Worm (Caenorhabditis elegans) whole organism, L3 larva: ENCODE measurements around the gene srx-23.

Experiments
- R02D3.7 ChIP-seq: fragments of 150-350 bp; optimal IDR thresholded peaks from 2 replicates; lab custom pipeline; 2014; ENCODE audit warnings: missing biosample characterization, missing genetic modification characterization
- ZK546.5 ChIP-seq: sonication (generic microtip); optimal IDR thresholded peaks from 2 replicates; lab custom pipeline; 2017; ENCODE audit warnings: missing biosample characterization, missing genetic modification characterization
- aly-2 ChIP-seq: fragments of 150-350 bp; optimal IDR thresholded peaks from 2 replicates; lab custom pipeline; 2014; ENCODE audit warnings: missing biosample characterization, missing genetic modification characterization
- ama-1 ChIP-seq: fragments of 150-350 bp; optimal IDR thresholded peaks from 2 replicates; lab custom pipeline; 2018
- ceh-16 ChIP-seq: sonication (generic microtip); optimal IDR thresholded peaks from 2 replicates; lab custom pipeline; 2017; ENCODE audit warnings: missing biosample characterization, missing genetic modification characterization
- ceh-28 ChIP-seq: fragments of 150-350 bp; optimal IDR thresholded peaks from 2 replicates; lab custom pipeline; 2014; ENCODE audit warnings: missing biosample characterization, missing genetic modification reagents, missing genetic modification characterization
- ceh-82 ChIP-seq: fragments of 150-350 bp; optimal IDR thresholded peaks from 2 replicates; lab custom pipeline; 2014; ENCODE audit warnings: missing biosample characterization, missing genetic modification characterization
- ceh-9 ChIP-seq: sonication (generic microtip); optimal IDR thresholded peaks from 2 replicates; lab custom pipeline; 2018; ENCODE audit warnings: missing biosample characterization, missing genetic modification characterization
- daf-12 ChIP-seq: fragments of 150-350 bp; optimal IDR thresholded peaks from 2 replicates; lab custom pipeline; 2014; ENCODE audit warnings: missing biosample characterization, missing genetic modification reagents, missing genetic modification characterization
- egl-27 ChIP-seq: sonication (generic microtip); optimal IDR thresholded peaks from 4 replicates; lab custom pipeline; 2017; ENCODE audit warnings: missing biosample characterization, missing genetic modification reagents, missing genetic modification characterization
- egl-5 ChIP-seq: fragments of 150-350 bp; optimal IDR thresholded peaks from 2 replicates; lab custom pipeline; 2017; ENCODE audit warnings: missing biosample characterization, missing genetic modification reagents, missing genetic modification characterization, inconsistent platforms
- elt-1 ChIP-seq: fragments of 150-350 bp; optimal IDR thresholded peaks from 2 replicates; lab custom pipeline; 2014; ENCODE audit warnings: missing biosample characterization, missing genetic modification characterization
- elt-2 ChIP-seq: sonication (generic microtip); optimal IDR thresholded peaks from 2 replicates; lab custom pipeline; 2016; ENCODE audit warnings: missing genetic modification reagents, mild to moderate bottlenecking, missing genetic modification characterization, missing compliant biosample characterization
- elt-3 ChIP-seq, 3 experiments: fragments of 150-350 bp in 1 of 3; sonication (generic microtip) in 2 of 3; optimal IDR thresholded peaks; 2 replicates in 2 of 3; 4 replicates in 1 of 3; lab custom pipeline; 2014 to 2017; ENCODE audit warnings: missing biosample characterization in 3 of 3, missing genetic modification characterization in 3 of 3
- eor-1 ChIP-seq, 2 experiments: fragments of 150-350 bp; optimal IDR thresholded peaks; 2 replicates each; lab custom pipeline; 2014 to 2018; ENCODE audit warnings: missing biosample characterization in 2 of 2, missing genetic modification characterization in 2 of 2
- fkh-10 ChIP-seq: sonication (generic microtip); optimal IDR thresholded peaks from 2 replicates; lab custom pipeline; 2017; ENCODE audit warnings: missing biosample characterization, missing genetic modification reagents, missing genetic modification characterization
- fkh-2 ChIP-seq: fragments of 150-350 bp; optimal IDR thresholded peaks from 2 replicates; lab custom pipeline; 2014; ENCODE audit warnings: missing biosample characterization, missing genetic modification reagents, missing genetic modification characterization
- fos-1 ChIP-seq: fragments of 150-350 bp; optimal IDR thresholded peaks from 2 replicates; lab custom pipeline; 2014; ENCODE audit warnings: missing biosample characterization, missing genetic modification characterization
- hmg-11 ChIP-seq: sonication (generic microtip); optimal IDR thresholded peaks from 2 replicates; lab custom pipeline; 2016; ENCODE audit warnings: missing genetic modification characterization, missing compliant biosample characterization
- jun-1 ChIP-seq: fragments of 150-350 bp; optimal IDR thresholded peaks from 2 replicates; lab custom pipeline; 2014; ENCODE audit warnings: missing biosample characterization, missing genetic modification reagents, missing genetic modification characterization
- lin-15B ChIP-seq: fragments of 150-350 bp; optimal IDR thresholded peaks from 2 replicates; lab custom pipeline; 2014; ENCODE audit warnings: missing biosample characterization, missing genetic modification characterization
- lsy-12 ChIP-seq: sonication (generic microtip); optimal IDR thresholded peaks from 2 replicates; lab custom pipeline; 2016; ENCODE audit warnings: mild to moderate bottlenecking, missing genetic modification characterization, missing compliant biosample characterization
- mdl-1 ChIP-seq: fragments of 150-350 bp; optimal IDR thresholded peaks from 2 replicates; lab custom pipeline; 2014; ENCODE audit warnings: missing biosample characterization, missing genetic modification characterization
- mml-1 ChIP-seq: fragments of 150-350 bp; sonication (generic microtip); optimal IDR thresholded peaks from 3 replicates; lab custom pipeline; 2014; ENCODE audit warnings: missing biosample characterization, missing genetic modification characterization
- nfya-1 ChIP-seq: sonication (generic microtip); optimal IDR thresholded peaks from 2 replicates; lab custom pipeline; 2017; ENCODE audit warnings: missing genetic modification characterization, mild to moderate bottlenecking, missing compliant biosample characterization, antibody characterized with exemption, moderate library complexity; ENCODE audit not compliant: insufficient read depth
- nhr-11 ChIP-seq: fragments of 150-350 bp; optimal IDR thresholded peaks from 2 replicates; lab custom pipeline; 2014; ENCODE audit warnings: missing biosample characterization, missing genetic modification characterization
- nhr-12 ChIP-seq: fragments of 150-350 bp; optimal IDR thresholded peaks from 2 replicates; lab custom pipeline; 2014; ENCODE audit warnings: missing biosample characterization, missing genetic modification characterization
- nhr-23 ChIP-seq: fragments of 150-350 bp; optimal IDR thresholded peaks from 2 replicates; lab custom pipeline; 2014; ENCODE audit warnings: missing biosample characterization, missing genetic modification reagents, missing genetic modification characterization
- nhr-237 ChIP-seq: fragments of 150-350 bp; optimal IDR thresholded peaks from 2 replicates; lab custom pipeline; 2014; ENCODE audit warnings: missing biosample characterization, missing genetic modification characterization
- nhr-25 ChIP-seq: sonication (generic microtip); optimal IDR thresholded peaks from 2 replicates; lab custom pipeline; 2017; ENCODE audit warnings: missing biosample characterization, missing genetic modification characterization
- nhr-28 ChIP-seq: fragments of 150-350 bp; optimal IDR thresholded peaks from 2 replicates; lab custom pipeline; 2014; ENCODE audit warnings: missing biosample characterization, missing genetic modification characterization
- nhr-43 ChIP-seq: sonication (generic microtip); optimal IDR thresholded peaks from 2 replicates; lab custom pipeline; 2016; ENCODE audit warnings: mild to moderate bottlenecking, missing genetic modification characterization, missing compliant biosample characterization; ENCODE audit not compliant: poor library complexity, severe bottlenecking
- nhr-67 ChIP-seq: fragments of 150-350 bp; optimal IDR thresholded peaks from 2 replicates; lab custom pipeline; 2014; ENCODE audit warnings: missing biosample characterization, missing genetic modification characterization
- nhr-76 ChIP-seq: fragments of 150-350 bp; sonication (generic microtip); optimal IDR thresholded peaks from 5 replicates; lab custom pipeline; 2014; ENCODE audit warnings: missing biosample characterization, missing genetic modification characterization
- nhr-77 ChIP-seq: fragments of 150-350 bp; optimal IDR thresholded peaks from 2 replicates; lab custom pipeline; 2014; ENCODE audit warnings: missing biosample characterization, missing genetic modification characterization
- pha-4 ChIP-seq: fragments of 150-350 bp; optimal IDR thresholded peaks from 2 replicates; lab custom pipeline; 2014; ENCODE audit warnings: missing biosample characterization, missing genetic modification reagents, missing genetic modification characterization
- pqm-1 ChIP-seq: fragments of 150-350 bp; optimal IDR thresholded peaks from 2 replicates; lab custom pipeline; 2017; ENCODE audit warnings: missing biosample characterization, missing genetic modification characterization, inconsistent platforms
- sea-2 ChIP-seq: fragments of 150-350 bp; sonication (generic microtip); optimal IDR thresholded peaks from 4 replicates; lab custom pipeline; 2014; ENCODE audit warnings: missing biosample characterization, missing genetic modification reagents, missing genetic modification characterization
- skn-1 ChIP-seq: fragments of 150-350 bp; optimal IDR thresholded peaks from 2 replicates; lab custom pipeline; 2014; ENCODE audit warnings: missing biosample characterization, missing genetic modification characterization
- snpc-4 ChIP-seq: fragments of 150-350 bp; optimal IDR thresholded peaks from 2 replicates; lab custom pipeline; 2014; ENCODE audit warnings: missing biosample characterization, missing genetic modification characterization
- tbx-2 ChIP-seq: sonication (generic microtip); optimal IDR thresholded peaks from 2 replicates; lab custom pipeline; 2016; ENCODE audit warnings: mild to moderate bottlenecking, missing genetic modification characterization, missing compliant biosample characterization
- unc-39 ChIP-seq: sonication (generic microtip); optimal IDR thresholded peaks from 4 replicates; lab custom pipeline; 2017; ENCODE audit warnings: missing biosample characterization, missing genetic modification characterization
- unc-62 ChIP-seq: fragments of 150-350 bp; sonication (generic microtip); optimal IDR thresholded peaks from 4 replicates; lab custom pipeline; 2014; ENCODE audit warnings: missing biosample characterization, missing genetic modification reagents, missing genetic modification characterization
- zag-1 ChIP-seq: fragments of 150-350 bp; optimal IDR thresholded peaks from 2 replicates; lab custom pipeline; 2014; ENCODE audit warnings: missing biosample characterization, missing genetic modification characterization
- ztf-11 ChIP-seq: fragments of 150-350 bp; optimal IDR thresholded peaks from 2 replicates; lab custom pipeline; 2014; ENCODE audit warnings: missing biosample characterization, missing genetic modification characterization
- ztf-4 ChIP-seq: fragments of 150-350 bp; optimal IDR thresholded peaks from 2 replicates; lab custom pipeline; 2014; ENCODE audit warnings: missing biosample characterization, missing genetic modification characterization

srx-23 gene

ce11 chrV:712882-713281, 30.8 kb downstream of the srx-23 start, which contains the start of gene cyp-33C11:
Gene cyp-33C11 (minus strand): TSS chrV:712982.
- TF ChIP-seq ceh-28 (tag; lab: Kevin White, UChicago) (no peak), lsy-12 (tag; lab: Kevin White, UChicago) (no peak), elt-2 (tag; lab: Kevin White, UChicago) (no peak), fkh-2 (tag; lab: Kevin White, UChicago) (no peak), lin-15B (tag; lab: Kevin White, UChicago) (no peak), ceh-82 (no peak), hmg-11 (no peak), nhr-23 (tag; lab: Kevin White, UChicago) (no peak), sea-2 (GFP tag; lab: Kevin White, UChicago) (no peak), pqm-1 (no peak), pha-4 (tag; lab: Kevin White, UChicago) (no peak)

- TF ChIP-seq egl-5 (tag; lab: Kevin White, UChicago) (no peak), lsy-12 (tag; lab: Kevin White, UChicago) (no peak), nhr-23 (tag; lab: Kevin White, UChicago) (no peak), jun-1 (tag; lab: Kevin White, UChicago) (no peak), eor-1 (tag; optimal IDR thresholded peaks at IDR 0.05; lab: Kevin White, UChicago) (no peak)
- TF ChIP-seq, all 47 proteins: peak for 0
Observed at ce11 chrV:719731-720130, 37.6 kb downstream of the srx-23 start, which contains the start of gene srbc-40. Gene srbc-40 (minus strand): TSS chrV:719831.

- no peak for TF ChIP-seq nhr-237 (tag; lab: Kevin White, UChicago)
Observed at ce11 chrV:722889-723288, 40.8 kb downstream of the srx-23 start.

- peak; percentile 36 for TF ChIP-seq nhr-28 (tag; lab: Kevin White, UChicago)
- TF ChIP-seq nhr-12 = no peak
- TF ChIP-seq mdl-1 (tag; lab: Kevin White, UChicago) = no peak
- TF ChIP-seq nhr-67 (tag; lab: Kevin White, UChicago) = peak; percentile 14
- no peak for TF ChIP-seq snpc-4 (tag; lab: Kevin White, UChicago)
- TF ChIP-seq nhr-76 (tag; lab: Kevin White, UChicago) = peak; percentile 43
- TF ChIP-seq egl-5 (tag; lab: Kevin White, UChicago) = no peak
- TF ChIP-seq lsy-12 (tag; lab: Kevin White, UChicago) = peak; percentile 49
- no peak for TF ChIP-seq sea-2 (GFP tag; lab: Kevin White, UChicago)
- TF ChIP-seq ztf-11 (tag; lab: Kevin White, UChicago) = no peak
- peak; percentile 68 for TF ChIP-seq nfya-1 (tag; lab: Kevin White, UChicago)
- peak; percentile 97 for TF ChIP-seq nhr-43 (tag; lab: Kevin White, UChicago)
- peak; percentile 99 for TF ChIP-seq ama-1
- peak; percentile 76 for TF ChIP-seq elt-2 (tag; lab: Kevin White, UChicago)
- TF ChIP-seq ceh-16 (tag; lab: Kevin White, UChicago) = no peak
- peak; percentile 51 for TF ChIP-seq nhr-77 (tag; lab: Kevin White, UChicago)
- TF ChIP-seq ZK546.5 (tag; lab: Kevin White, UChicago) = no peak
- peak; percentile 2 for TF ChIP-seq nhr-11 (tag; lab: Kevin White, UChicago)
- TF ChIP-seq pqm-1 = peak; percentile 94
- peak; percentile 24 for TF ChIP-seq R02D3.7 (tag; lab: Kevin White, UChicago)
- TF ChIP-seq fos-1 (tag; lab: Kevin White, UChicago) = no peak
- no peak for TF ChIP-seq mml-1 (tag; lab: Kevin White, UChicago)
- TF ChIP-seq aly-2 = peak; percentile 93
- TF ChIP-seq unc-39 (tag; lab: Kevin White, UChicago) = no peak
- peak; percentile 59 for TF ChIP-seq jun-1 (tag; lab: Kevin White, UChicago)
- peak; percentile 85 for TF ChIP-seq tbx-2
- TF ChIP-seq elt-3 (tag; optimal IDR thresholded peaks at IDR 0.05; lab: Kevin White, UChicago) = peak in 1 of 3 experiments; percentile 4
- no peak for TF ChIP-seq ceh-28 (tag; lab: Kevin White, UChicago)
- no peak for TF ChIP-seq fkh-10
- no peak for TF ChIP-seq egl-27 (tag; lab: Kevin White, UChicago)
- peak; percentile 3 for TF ChIP-seq nhr-25 (tag; lab: Kevin White, UChicago)
- peak; percentile 55 for TF ChIP-seq pha-4 (tag; lab: Kevin White, UChicago)
- TF ChIP-seq nhr-23 (tag; lab: Kevin White, UChicago) = peak; percentile 78
- no peak for TF ChIP-seq elt-1 (tag; lab: Kevin White, UChicago)
- TF ChIP-seq ceh-82 = no peak
- TF ChIP-seq daf-12 = no peak
- TF ChIP-seq hmg-11 = no peak
- TF ChIP-seq ztf-4 (tag; lab: Kevin White, UChicago) = peak; percentile 66
- no peak for TF ChIP-seq ceh-9 (tag; lab: Kevin White, UChicago)
- no peak for TF ChIP-seq eor-1 (tag; optimal IDR thresholded peaks at IDR 0.05; lab: Kevin White, UChicago)
- peak; percentile 94 for TF ChIP-seq skn-1
- TF ChIP-seq unc-62 (GFP tag; lab: Kevin White, UChicago) = no peak
- no peak for TF ChIP-seq zag-1 (tag; lab: Kevin White, UChicago)
Observed at ce11 chrV:723895-724352, 41.8 kb downstream of the srx-23 start, which contains the start of gene fbxb-72. Gene fbxb-72 (minus strand): TSS chrV:723952.
